Fruit fly (Drosophila melanogaster) whole organism, adult: ENCODE measurements around the gene CG14507.
A peak's percentile ranks its signal among the peaks of the same experiment; 100 is the strongest.

Experiments used
- CG11617 ChIP-seq: fragments of 200-800 bp; sonication (Bioruptor generic); optimal IDR thresholded peaks from 2 replicates; lab custom pipeline; 2017; ENCODE audit warnings: mild to moderate bottlenecking, missing biosample characterization, missing genetic modification reagents, missing genetic modification characterization
- CG12768 ChIP-seq: fragments of 200-800 bp; sonication (Bioruptor generic); optimal IDR thresholded peaks from 2 replicates; lab custom pipeline; 2017; ENCODE audit warnings: missing biosample characterization, missing genetic modification characterization, mild to moderate bottlenecking, moderate library complexity, missing genetic modification reagents
- CG14711 ChIP-seq: fragments of 200-800 bp; sonication (Bioruptor generic); optimal IDR thresholded peaks from 2 replicates; lab custom pipeline; 2018; ENCODE audit warnings: missing biosample characterization, mild to moderate bottlenecking, missing genetic modification characterization, moderate library complexity
- CG1620 ChIP-seq: fragments of 200-800 bp; sonication (Bioruptor generic); optimal IDR thresholded peaks from 2 replicates; lab custom pipeline; 2016; ENCODE audit warnings: missing biosample characterization, missing genetic modification characterization
- CG33017 ChIP-seq: fragments of 200-800 bp; sonication (Bioruptor generic); optimal IDR thresholded peaks from 2 replicates; lab custom pipeline; 2018; ENCODE audit warnings: missing biosample characterization, mild to moderate bottlenecking, missing genetic modification characterization, moderate library complexity
- CG5204 ChIP-seq: fragments of 200-800 bp; sonication (Bioruptor generic); optimal IDR thresholded peaks from 2 replicates; lab custom pipeline; 2016; ENCODE audit warnings: missing biosample characterization, missing genetic modification characterization
- CG7045 ChIP-seq: fragments of 200-800 bp; sonication (Bioruptor generic); optimal IDR thresholded peaks from 2 replicates; lab custom pipeline; 2017; ENCODE audit warnings: missing biosample characterization, mild to moderate bottlenecking, missing genetic modification characterization
- CG7101 ChIP-seq: fragments of 200-800 bp; sonication (Bioruptor generic); optimal IDR thresholded peaks from 2 replicates; lab custom pipeline; 2018; ENCODE audit warnings: missing biosample characterization, mild to moderate bottlenecking, missing genetic modification characterization, moderate library complexity
- Clk ChIP-seq: fragments of 200-800 bp; sonication (Bioruptor generic); optimal IDR thresholded peaks from 2 replicates; lab custom pipeline; 2017; ENCODE audit warnings: missing biosample characterization, missing genetic modification characterization
- Crg-1 ChIP-seq: fragments of 200-800 bp; sonication (Bioruptor generic); optimal IDR thresholded peaks from 2 replicates; lab custom pipeline; 2016; ENCODE audit warnings: missing biosample characterization, missing genetic modification characterization
- Hr96 ChIP-seq: fragments of 200-800 bp; sonication (Bioruptor generic); optimal IDR thresholded peaks from 2 replicates; lab custom pipeline; 2016; ENCODE audit warnings: missing biosample characterization, missing genetic modification characterization
- Mnt ChIP-seq: fragments of 200-800 bp; sonication (Bioruptor generic); optimal IDR thresholded peaks from 2 replicates; lab custom pipeline; 2016; ENCODE audit warnings: missing biosample characterization, mild to moderate bottlenecking, missing genetic modification characterization
- bab1 ChIP-seq: fragments of 200-800 bp; sonication (Bioruptor generic); optimal IDR thresholded peaks from 3 replicates; lab custom pipeline; 2019; ENCODE audit warnings: missing biosample characterization, mild to moderate bottlenecking, missing genetic modification characterization, moderate library complexity
- cic ChIP-seq: fragments of 200-800 bp; sonication (Bioruptor generic); optimal IDR thresholded peaks from 2 replicates; lab custom pipeline; 2017; ENCODE audit warnings: missing biosample characterization, mild to moderate bottlenecking, missing genetic modification characterization, moderate library complexity
- cnc ChIP-seq, 2 experiments: fragments of >200 bp; optimal IDR thresholded peaks; 2 replicates each; lab custom pipeline; 2017
- kay ChIP-seq: fragments of 200-800 bp; sonication (Bioruptor generic); peaks from one replicate; lab custom pipeline; 2016; ENCODE audit warnings: missing biosample characterization, missing genetic modification characterization, borderline replicate concordance
- ovo ChIP-seq: fragments of 200-800 bp; sonication (Bioruptor generic); optimal IDR thresholded peaks from 2 replicates; lab custom pipeline; 2016; ENCODE audit warnings: missing biosample characterization, missing genetic modification characterization
- pad ChIP-seq: fragments of 200-800 bp; sonication (Bioruptor generic); optimal IDR thresholded peaks from 3 replicates; lab custom pipeline; 2017; ENCODE audit warnings: missing biosample characterization, missing genetic modification characterization, mild to moderate bottlenecking, moderate library complexity, missing genetic modification reagents
- tj ChIP-seq: fragments of 200-800 bp; sonication (Bioruptor generic); optimal IDR thresholded peaks from 3 replicates; lab custom pipeline; 2017; ENCODE audit warnings: missing biosample characterization, mild to moderate bottlenecking, missing genetic modification characterization, moderate library complexity
- toe ChIP-seq: fragments of 200-800 bp; sonication (Bioruptor generic); optimal IDR thresholded peaks from 2 replicates; lab custom pipeline; 2016; ENCODE audit warnings: missing biosample characterization, missing genetic modification characterization

The CG14507 gene

DNA sequence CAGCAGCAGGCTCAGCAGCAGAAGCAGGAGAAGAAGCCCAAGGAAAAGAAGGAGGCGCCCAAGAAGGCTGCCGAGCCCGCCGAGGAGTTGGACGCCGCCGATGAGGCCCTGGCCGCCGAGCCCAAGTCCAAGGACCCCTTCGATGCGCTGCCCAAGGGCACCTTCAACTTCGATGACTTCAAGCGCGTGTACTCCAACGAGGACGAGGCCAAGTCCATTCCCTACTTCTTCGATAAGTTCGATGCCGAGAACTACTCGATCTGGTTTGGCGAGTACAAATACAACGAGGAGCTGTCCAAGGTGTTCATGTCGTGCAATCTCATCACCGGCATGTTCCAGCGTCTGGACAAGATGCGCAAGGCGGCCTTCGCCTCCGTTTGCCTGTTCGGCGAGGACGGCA lies 6.4 kb downstream of the CG14507 start:
- TF ChIP-seq pad (GFP tag; lab: Kevin White, UChicago) (no peak), CG33017 (tag; lab: Kevin White, UChicago) (no peak), CG11617 (GFP tag; lab: Kevin White, UChicago) (no peak), CG12768 (GFP tag; lab: Kevin White, UChicago) (no peak), Hr96 (no peak), tj (GFP tag; lab: Kevin White, UChicago) (no peak), CG5204 (no peak), Clk (no peak), CG7101 (tag; lab: Kevin White, UChicago) (no peak), Mnt (GFP tag; lab: Kevin White, UChicago) (no peak), bab1 (GFP tag; lab: Kevin White, UChicago) (no peak), ovo (GFP tag; lab: Kevin White, UChicago) (no peak), Crg-1 (GFP tag; lab: Kevin White, UChicago) (no peak), CG1620 (GFP tag; lab: Kevin White, UChicago) (no peak), CG14711 (no peak), toe (GFP tag; lab: Kevin White, UChicago) (no peak), kay (GFP tag; lab: Kevin White, UChicago) (no peak), cic (GFP tag; lab: Kevin White, UChicago) (no peak)

- no peak for TF ChIP-seq CG5204
- no peak for TF ChIP-seq pad (GFP tag; lab: Kevin White, UChicago)
- TF ChIP-seq CG7045 (GFP tag; lab: Kevin White, UChicago): no peak
- no peak for TF ChIP-seq CG14711
- TF ChIP-seq bab1 (GFP tag; lab: Kevin White, UChicago): no peak
- no peak for TF ChIP-seq Clk
- TF ChIP-seq toe (GFP tag; lab: Kevin White, UChicago): no peak
- no peak for TF ChIP-seq cnc (optimal IDR thresholded peaks at IDR 0.05; lab: Kevin White, UChicago)
- no peak for TF ChIP-seq CG12768 (GFP tag; lab: Kevin White, UChicago)
- TF ChIP-seq CG1620 (GFP tag; lab: Kevin White, UChicago): no peak
- TF ChIP-seq Hr96: no peak
Measured at dm6 chr3R:29220585-29220984, 6.9 kb downstream of the CG14507 start.

- TF ChIP-seq kay (GFP tag; lab: Kevin White, UChicago): no peak
- peak; percentile 95 for TF ChIP-seq CG1620 (GFP tag; lab: Kevin White, UChicago)
- peak; percentile 87 for TF ChIP-seq tj (GFP tag; lab: Kevin White, UChicago)
- peak; percentile 92 for TF ChIP-seq toe (GFP tag; lab: Kevin White, UChicago)
- TF ChIP-seq Mnt (GFP tag; lab: Kevin White, UChicago): peak; percentile 93
- TF ChIP-seq bab1 (GFP tag; lab: Kevin White, UChicago): peak; percentile 96
- no peak for TF ChIP-seq cnc (optimal IDR thresholded peaks at IDR 0.05; lab: Kevin White, UChicago)
- TF ChIP-seq Hr96: peak; percentile 96
- peak; percentile 94 for TF ChIP-seq CG7101 (tag; lab: Kevin White, UChicago)
- peak; percentile 88 for TF ChIP-seq pad (GFP tag; lab: Kevin White, UChicago)
- peak; percentile 95 for TF ChIP-seq ovo (GFP tag; lab: Kevin White, UChicago)
- TF ChIP-seq CG7045 (GFP tag; lab: Kevin White, UChicago): peak; percentile 95
- peak; percentile 93 for TF ChIP-seq CG12768 (GFP tag; lab: Kevin White, UChicago)
- peak; percentile 80 for TF ChIP-seq CG14711
- peak; percentile 93 for TF ChIP-seq CG5204
- TF ChIP-seq cic (GFP tag; lab: Kevin White, UChicago): peak; percentile 73
- TF ChIP-seq CG33017 (tag; lab: Kevin White, UChicago): peak; percentile 84
- TF ChIP-seq CG11617 (GFP tag; lab: Kevin White, UChicago): peak; percentile 97
- TF ChIP-seq Clk: peak; percentile 87
- peak; percentile 97 for TF ChIP-seq Crg-1 (GFP tag; lab: Kevin White, UChicago)
Measured at dm6 chr3R:29219948-29220347, 7.6 kb downstream of the CG14507 start, which contains the start of gene eEF1gamma. Gene eEF1gamma (plus strand): TSS chr3R:29220172.

DNA sequence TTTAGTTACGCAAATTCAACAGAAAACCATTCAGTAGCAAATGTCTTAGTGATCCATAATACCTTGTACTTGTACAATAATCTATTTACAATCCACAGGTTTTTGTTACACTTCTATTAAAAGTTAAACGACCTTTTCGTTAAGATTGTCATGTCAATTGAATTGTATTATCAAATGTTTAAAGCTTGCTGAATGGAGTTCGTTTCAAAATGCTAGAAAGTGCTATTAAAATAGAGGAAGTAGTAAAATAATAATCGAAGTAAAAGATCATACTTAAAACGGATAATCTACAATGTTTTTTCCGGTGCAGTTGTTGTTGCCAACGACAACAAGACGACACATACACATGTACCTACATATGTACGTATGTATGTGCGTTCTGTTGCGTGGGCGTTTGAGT lies 9.5 kb downstream of the CG14507 start:
- no peak for TF ChIP-seq cic (GFP tag; lab: Kevin White, UChicago)
- no peak for TF ChIP-seq Hr96
- TF ChIP-seq CG7045 (GFP tag; lab: Kevin White, UChicago): no peak
- TF ChIP-seq tj (GFP tag; lab: Kevin White, UChicago): no peak
- TF ChIP-seq ovo (GFP tag; lab: Kevin White, UChicago): no peak
- TF ChIP-seq bab1 (GFP tag; lab: Kevin White, UChicago): no peak
- no peak for TF ChIP-seq kay (GFP tag; lab: Kevin White, UChicago)
- TF ChIP-seq CG11617 (GFP tag; lab: Kevin White, UChicago): no peak
- TF ChIP-seq CG12768 (GFP tag; lab: Kevin White, UChicago): no peak
- no peak for TF ChIP-seq Crg-1 (GFP tag; lab: Kevin White, UChicago)
- TF ChIP-seq CG14711: no peak
- TF ChIP-seq toe (GFP tag; lab: Kevin White, UChicago): no peak
- TF ChIP-seq CG1620 (GFP tag; lab: Kevin White, UChicago): no peak
- no peak for TF ChIP-seq CG5204
- no peak for TF ChIP-seq CG7101 (tag; lab: Kevin White, UChicago)
- TF ChIP-seq CG33017 (tag; lab: Kevin White, UChicago): no peak
- no peak for TF ChIP-seq pad (GFP tag; lab: Kevin White, UChicago)
- TF ChIP-seq Clk: no peak
- no peak for TF ChIP-seq cnc (optimal IDR thresholded peaks at IDR 0.05; lab: Kevin White, UChicago)
- no peak for TF ChIP-seq Mnt (GFP tag; lab: Kevin White, UChicago)

- TF ChIP-seq CG1620 (GFP tag; lab: Kevin White, UChicago): no peak
Measured at dm6 chr3R:29217309-29217708, 10.2 kb downstream of the CG14507 start.

DNA sequence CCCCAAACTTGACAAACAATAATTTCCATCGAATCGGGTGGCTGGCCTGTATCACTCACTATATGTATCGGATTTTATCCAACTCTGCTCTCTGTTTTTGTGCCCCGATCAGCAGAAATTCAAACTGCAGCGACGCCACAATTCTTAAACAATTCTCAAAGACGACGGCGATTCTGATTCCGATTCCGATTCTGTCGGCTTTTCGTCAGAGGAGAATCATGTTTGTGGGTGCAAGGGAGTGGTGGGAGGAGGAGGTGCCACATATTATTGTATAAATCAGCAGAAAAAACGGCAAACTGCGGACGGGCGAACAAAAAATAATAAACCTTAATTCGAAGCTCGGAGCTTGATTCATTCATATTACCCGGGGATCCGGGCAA lies 11.1 kb downstream of the CG14507 start:
- TF ChIP-seq ovo (GFP tag; lab: Kevin White, UChicago) (no peak), kay (GFP tag; lab: Kevin White, UChicago) (no peak), tj (GFP tag; lab: Kevin White, UChicago) (peak; percentile 99), CG33017 (tag; lab: Kevin White, UChicago) (no peak)
